Fruit fly (Drosophila melanogaster): ENCODE results near the gene Sf3a1.

The Sf3a1 gene

DNA sequence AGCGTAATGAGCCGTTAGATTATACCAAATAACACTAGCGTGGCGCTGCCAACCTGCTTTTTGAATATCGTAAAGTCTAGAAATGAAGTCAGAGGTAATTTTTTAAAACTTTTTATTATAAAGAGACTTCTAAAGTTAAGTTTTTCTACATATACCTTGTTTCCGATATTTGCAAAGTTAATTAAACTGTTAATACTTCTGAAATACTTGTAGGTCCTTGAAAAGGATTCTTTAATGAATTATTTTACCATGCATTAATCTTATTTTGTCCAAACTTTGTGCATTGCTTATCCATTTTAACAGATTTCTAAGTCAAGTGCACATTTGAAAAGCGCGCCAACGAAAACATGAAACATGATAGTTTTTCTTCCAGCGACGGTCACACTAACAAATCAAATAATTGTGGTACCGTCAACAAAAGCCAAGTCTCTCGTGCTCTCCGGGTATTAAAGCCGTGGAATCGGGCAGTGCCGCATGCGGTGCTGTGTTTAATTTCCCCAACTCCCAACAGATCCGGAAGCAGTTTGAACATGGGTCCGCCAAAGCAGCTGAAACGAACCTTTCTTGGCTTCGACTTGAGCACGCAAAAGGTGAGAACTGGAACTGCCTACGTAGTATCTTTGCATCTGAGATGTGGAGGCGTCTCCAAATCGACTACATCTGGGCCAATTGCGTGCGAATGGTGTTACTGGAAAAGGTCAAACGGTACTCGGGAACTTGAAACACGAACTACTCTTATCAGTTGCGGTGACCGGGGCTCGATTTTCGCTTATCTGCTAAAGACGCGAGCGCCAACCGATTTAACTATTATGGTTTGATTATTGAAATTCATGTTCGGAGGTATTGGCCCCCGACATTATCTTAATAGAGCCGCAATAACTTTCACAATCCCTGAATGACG, 5.8 kb downstream of the Sf3a1 start, which contains the start of the genes EMC2A and CG3534 (continued):
- no peak for TF ChIP-seq sd (tag; optimal IDR thresholded peaks at IDR 0.05)
- TF ChIP-seq Mrtf (GFP tag; IDR thresholded peaks at IDR 0.05) = no peak
- TF ChIP-seq ems (GFP tag; optimal IDR thresholded peaks at IDR 0.05) = peak; percentile 25
- TF ChIP-seq Abd-B (GFP tag; optimal IDR thresholded peaks at IDR 0.05) = peak; percentile 61
- TF ChIP-seq CG18262 (tag; optimal IDR thresholded peaks at IDR 0.05) = peak; percentile 49
- no peak for TF ChIP-seq CG4854 (GFP tag; optimal IDR thresholded peaks at IDR 0.05)
- no peak for TF ChIP-seq CG17186 (GFP tag; optimal IDR thresholded peaks at IDR 0.05)
- TF ChIP-seq H2.0 (GFP tag; IDR thresholded peaks at IDR 0.05) = no peak
- no peak for TF ChIP-seq Oaz (GFP tag; IDR thresholded peaks at IDR 0.05)
- peak; percentile 10 for TF ChIP-seq BEAF-32 (GFP tag; optimal IDR thresholded peaks at IDR 0.05)
- TF ChIP-seq CG12104 (GFP tag; optimal IDR thresholded peaks at IDR 0.05) = peak; percentile 2
- TF ChIP-seq CG11247 (GFP tag; IDR thresholded peaks at IDR 0.05) = no peak
- TF ChIP-seq Sox102F (GFP tag; optimal IDR thresholded peaks at IDR 0.05) = no peak
- no peak for TF ChIP-seq HLH54F (GFP tag; optimal IDR thresholded peaks at IDR 0.05)
- TF ChIP-seq knrl (GFP tag; IDR thresholded peaks at IDR 0.05; ENCODE audit: partially characterized antibody) = no peak
- no peak for TF ChIP-seq jumu (GFP tag; optimal IDR thresholded peaks at IDR 0.05)
- TF ChIP-seq gcm (GFP tag; optimal IDR thresholded peaks at IDR 0.05) = no peak
- TF ChIP-seq Bteb2 (GFP tag; optimal IDR thresholded peaks at IDR 0.05) = no peak
- TF ChIP-seq vnd (GFP tag; IDR thresholded peaks at IDR 0.05; ENCODE audit: partially characterized antibody) = no peak
- TF ChIP-seq CG30020 (tag; optimal IDR thresholded peaks at IDR 0.05) = no peak
- TF ChIP-seq Dref (GFP tag; IDR thresholded peaks at IDR 0.05) = no peak
- TF ChIP-seq CG15269 (tag; optimal IDR thresholded peaks at IDR 0.05) = no peak
- peak; percentile 17 for TF ChIP-seq maf-S (GFP tag; optimal IDR thresholded peaks at IDR 0.05)
- no peak for TF ChIP-seq Med (GFP tag)
- no peak for TF ChIP-seq ac (GFP tag; optimal IDR thresholded peaks at IDR 0.05)
- no peak for TF ChIP-seq MBD-R2 (GFP tag; IDR thresholded peaks at IDR 0.05)
- no peak for TF ChIP-seq H15 (GFP tag; IDR thresholded peaks at IDR 0.05)
- no peak; the same call in 1 of the 2 replicates for TF ChIP-seq Rfx (GFP tag; IDR thresholded peaks at IDR 0.05)
- TF ChIP-seq Dek (tag; optimal IDR thresholded peaks at IDR 0.05) = peak; percentile 12
- TF ChIP-seq Ets65A (GFP tag) = no peak
- TF ChIP-seq tx (GFP tag; optimal IDR thresholded peaks at IDR 0.05) = no peak
- TF ChIP-seq Bdp1 (GFP tag; optimal IDR thresholded peaks at IDR 0.05) = no peak
- TF ChIP-seq CG3281 (GFP tag; optimal IDR thresholded peaks at IDR 0.05) = no peak
- TF ChIP-seq jing (GFP tag; optimal IDR thresholded peaks at IDR 0.05) = no peak
- no peak for TF ChIP-seq lola (GFP tag; optimal IDR thresholded peaks at IDR 0.05)
- TF ChIP-seq sob (GFP tag; IDR thresholded peaks at IDR 0.05) = no peak
- no peak for TF ChIP-seq Rx (GFP tag; IDR thresholded peaks at IDR 0.05)
- no peak for TF ChIP-seq slbo (GFP tag; IDR thresholded peaks at IDR 0.05)
- no peak for TF ChIP-seq CG3726 (GFP tag; IDR thresholded peaks at IDR 0.05)
- no peak for TF ChIP-seq Blimp-1 (GFP tag; optimal IDR thresholded peaks at IDR 0.05)
- no peak for TF ChIP-seq CG7745 (tag; optimal IDR thresholded peaks at IDR 0.05)
- peak; percentile 51 for TF ChIP-seq CG17829 (tag; optimal IDR thresholded peaks at IDR 0.05)
- TF ChIP-seq zen (tag; optimal IDR thresholded peaks at IDR 0.05) = no peak
- no peak for TF ChIP-seq disco-r (GFP tag; optimal IDR thresholded peaks at IDR 0.05)
- peak; percentile 2 for TF ChIP-seq CG2120 (GFP tag; optimal IDR thresholded peaks at IDR 0.05)
- TF ChIP-seq Oli (tag; optimal IDR thresholded peaks at IDR 0.05) = no peak
- TF ChIP-seq stc (GFP tag; IDR thresholded peaks at IDR 0.05) = no peak
- TF ChIP-seq ci (GFP tag; IDR thresholded peaks at IDR 0.05) = no peak
- TF ChIP-seq Optix (GFP tag; IDR thresholded peaks at IDR 0.05) = no peak
- TF ChIP-seq Sry-β (GFP tag; optimal IDR thresholded peaks at IDR 0.05) = no peak
